Worm (Caenorhabditis elegans): ENCODE results near the gene srb-5.

srb-5 gene

DNA sequence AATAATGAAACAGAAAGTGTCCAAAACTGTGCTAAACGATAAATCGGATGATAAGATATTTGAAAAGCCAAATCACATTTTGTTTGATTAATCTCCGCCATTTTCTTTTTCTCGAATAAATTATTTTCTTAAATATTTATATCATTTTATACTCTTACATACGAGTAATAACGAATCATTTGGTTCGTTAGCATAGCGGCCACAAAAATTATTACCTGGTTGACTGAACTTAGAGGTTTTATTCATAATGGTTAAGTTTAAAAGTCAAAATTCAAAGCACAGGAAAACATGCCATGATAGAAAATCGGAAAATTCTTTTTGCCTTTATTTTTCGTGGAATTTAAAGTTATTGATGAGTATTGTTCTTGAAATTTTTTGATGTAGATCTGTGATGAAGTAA lies at the start of gene srb-5:
TSS of gene srb-5 (minus strand) at position 101 of the 400 bp plus-strand sequence.
- no peak for TF ChIP-seq duxl-1 (tag; optimal IDR thresholded peaks at IDR 0.05; ENCODE audit: poor library complexity)
- TF ChIP-seq unc-39 (tag; optimal IDR thresholded peaks at IDR 0.05): no peak
- no peak for TF ChIP-seq zfp-3 (GFP tag; conservative IDR thresholded peaks at IDR 0.05)
- no peak for TF ChIP-seq tra-1 (GFP tag; IDR thresholded peaks at IDR 0.05)
- no peak for TF ChIP-seq attf-4 (tag; optimal IDR thresholded peaks at IDR 0.05)
- no peak for TF ChIP-seq daf-16 (GFP tag; optimal IDR thresholded peaks at IDR 0.05)
- no peak for TF ChIP-seq daf-16 (tag; optimal IDR thresholded peaks at IDR 0.05)
- TF ChIP-seq skn-1 (tag; optimal IDR thresholded peaks at IDR 0.05): no peak
- no peak for TF ChIP-seq sdz-12 (GFP tag; optimal IDR thresholded peaks at IDR 0.05)
- TF ChIP-seq pqm-1 (tag; optimal IDR thresholded peaks at IDR 0.05): no peak
- no peak for TF ChIP-seq ceh-20 (GFP tag; IDR thresholded peaks at IDR 0.05)
- TF ChIP-seq lin-38 (GFP tag; IDR thresholded peaks at IDR 0.05): no peak
- no peak for TF ChIP-seq spr-1 (tag; optimal IDR thresholded peaks at IDR 0.05)
- no peak for TF ChIP-seq vab-7 (GFP tag; IDR thresholded peaks at IDR 0.05)
- TF ChIP-seq saeg-2 (GFP tag; IDR thresholded peaks at IDR 0.05): no peak
- TF ChIP-seq R02D3.7 (tag; optimal IDR thresholded peaks at IDR 0.05): no peak
- TF ChIP-seq spr-3 (GFP tag; optimal IDR thresholded peaks at IDR 0.05): no peak
- TF ChIP-seq unc-130 (GFP tag; optimal IDR thresholded peaks at IDR 0.05): no peak
- TF ChIP-seq mdt-29 (GFP tag; IDR thresholded peaks at IDR 0.05): no peak
- no peak for TF ChIP-seq daf-19 (GFP tag; conservative IDR thresholded peaks at IDR 0.05)
- no peak for TF ChIP-seq hif-1 (tag; optimal IDR thresholded peaks at IDR 0.05)

DNA sequence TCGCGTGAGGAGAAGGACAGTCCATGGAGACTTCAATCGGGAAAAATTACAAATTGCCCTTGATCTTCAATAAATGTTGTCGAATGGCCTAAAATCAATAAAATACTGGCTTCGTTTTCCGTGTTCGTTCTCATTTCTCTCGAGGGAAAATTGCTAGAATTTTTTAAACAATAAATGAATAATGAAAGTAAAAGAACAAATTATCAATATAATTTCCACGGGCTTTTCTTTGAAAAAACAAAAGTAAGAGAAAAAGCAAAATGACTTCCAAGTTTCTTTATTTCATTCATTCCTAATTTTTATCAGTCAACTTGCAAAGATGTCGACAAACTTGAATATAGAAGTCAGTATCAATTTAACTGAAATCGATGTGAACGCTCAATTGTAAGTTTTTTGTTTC lies 49.5 kb upstream of the srb-5 start, which contains the start of gene C34F11.1:
TSS of gene C34F11.1 (plus strand) at position 301 of the 400 bp plus-strand sequence.
- TF ChIP-seq hlh-11 (tag; optimal IDR thresholded peaks at IDR 0.05) (no peak), ztf-11 (tag; optimal IDR thresholded peaks at IDR 0.05) (no peak)

DNA sequence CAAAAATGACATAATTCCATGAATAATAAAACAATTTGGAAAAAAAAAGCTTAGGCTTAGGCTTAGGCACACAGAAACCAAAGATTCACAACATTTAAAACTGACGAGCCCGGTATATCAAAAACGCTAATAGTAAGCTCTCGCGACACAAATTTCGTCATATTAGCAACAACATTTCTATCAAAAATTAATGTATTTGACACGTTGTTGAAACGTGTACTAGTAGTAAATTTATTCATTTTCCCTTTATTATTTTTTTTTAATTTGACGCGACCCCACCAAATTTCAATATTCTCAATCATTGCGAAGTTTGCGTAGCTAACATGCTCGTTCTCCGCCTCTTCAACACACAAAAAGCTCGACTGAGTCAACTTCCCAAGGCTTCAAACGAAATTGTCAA lies 48.8 kb upstream of the srb-5 start, which contains the start of gene C34F11.2:
TSS of gene C34F11.2 (plus strand) at position 301 of the 400 bp plus-strand sequence.
- TF ChIP-seq lin-13 (GFP tag; optimal IDR thresholded peaks at IDR 0.05): no peak
- TF ChIP-seq aha-1 (tag): peak; percentile 90

DNA sequence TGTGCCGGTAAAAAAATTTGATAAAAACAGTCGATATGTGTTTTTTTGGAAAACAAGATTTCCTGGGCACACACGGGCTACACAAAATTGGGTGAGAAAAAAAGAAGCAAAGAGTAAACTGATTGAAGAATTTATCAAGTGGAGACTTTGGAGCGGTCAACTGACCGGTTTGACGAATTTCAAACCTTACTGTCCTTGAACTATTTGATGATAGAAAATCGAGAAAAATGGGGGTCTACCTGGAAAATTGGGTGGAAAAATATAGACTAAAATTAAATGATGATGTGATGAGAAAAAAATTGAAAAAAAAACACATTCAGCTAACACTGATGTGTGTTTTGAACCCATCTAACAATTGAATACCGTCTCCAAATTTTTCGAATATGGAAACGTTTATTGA lies 47.6 kb upstream of the srb-5 start, which contains the start of gene C34F11.8:
TSS of gene C34F11.8 (minus strand) at position 135 of the 400 bp plus-strand sequence.
- no peak for TF ChIP-seq tra-1 (GFP tag; IDR thresholded peaks at IDR 0.05)
- peak; percentile 64 for TF ChIP-seq nhr-28 (tag; optimal IDR thresholded peaks at IDR 0.05)
- no peak for TF ChIP-seq snpc-4 (tag; optimal IDR thresholded peaks at IDR 0.05)
- no peak for TF ChIP-seq daf-19 (GFP tag; conservative IDR thresholded peaks at IDR 0.05)
- no peak for TF ChIP-seq rbr-2 (tag; optimal IDR thresholded peaks at IDR 0.05)
- TF ChIP-seq daf-12 (tag; optimal IDR thresholded peaks at IDR 0.05): no peak
- no peak for TF ChIP-seq zfp-3 (GFP tag; conservative IDR thresholded peaks at IDR 0.05)
- TF ChIP-seq nhr-102 (tag; optimal IDR thresholded peaks at IDR 0.05): no peak
- TF ChIP-seq daf-8 (GFP tag; IDR thresholded peaks at IDR 0.05): no peak
- TF ChIP-seq nhr-41 (GFP tag; IDR thresholded peaks at IDR 0.05): no peak
- peak in 1 of 2 experiments; percentile 95 for TF ChIP-seq unc-62 (GFP tag; optimal IDR thresholded peaks at IDR 0.05 in 1 of 2)
- no peak for TF ChIP-seq unc-62 (tag; optimal IDR thresholded peaks at IDR 0.05)
- TF ChIP-seq ceh-62 (tag; optimal IDR thresholded peaks at IDR 0.05): no peak
- TF ChIP-seq zip-2 (tag; optimal IDR thresholded peaks at IDR 0.05): no peak
- TF ChIP-seq R02D3.7 (tag; optimal IDR thresholded peaks at IDR 0.05): no peak
- TF ChIP-seq F26F4.8 (GFP tag; conservative IDR thresholded peaks at IDR 0.05): no peak
- no peak for TF ChIP-seq mdl-1 (tag; optimal IDR thresholded peaks at IDR 0.05)
- peak; percentile 27 for TF ChIP-seq aha-1 (tag)
